Worm (Caenorhabditis elegans) whole organism, L2 larva: Measurements from ENCODE around the gene sut-2.

Experiments
- C34F6.9 ChIP-seq: fragments of 150-350 bp; optimal IDR thresholded peaks from 2 replicates; lab custom pipeline; 2014; ENCODE audit warnings: missing biosample characterization, missing genetic modification characterization
- F13H6.1 ChIP-seq: sonication (generic microtip); optimal IDR thresholded peaks from 2 replicates; lab custom pipeline; 2016; ENCODE audit warnings: missing genetic modification characterization, missing compliant biosample characterization
- Y55F3AM.14 ChIP-seq: fragments of 200-800 bp; sonication (Bioruptor generic); optimal IDR thresholded peaks from 2 replicates; lab custom pipeline; 2018; ENCODE audit warnings: mild to moderate bottlenecking, missing genetic modification characterization, missing compliant biosample characterization
- alr-1 ChIP-seq: fragments of 150-350 bp; optimal IDR thresholded peaks from 2 replicates; lab custom pipeline; 2014; ENCODE audit warnings: missing biosample characterization, missing genetic modification characterization
- aly-2 ChIP-seq: fragments of 150-350 bp; optimal IDR thresholded peaks from 2 replicates; lab custom pipeline; 2014; ENCODE audit warnings: missing biosample characterization, missing genetic modification characterization
- ama-1 ChIP-seq: fragments of 150-350 bp; optimal IDR thresholded peaks from 2 replicates; lab custom pipeline; 2018; ENCODE audit warnings: inconsistent platforms
- blmp-1 ChIP-seq: sonication (generic microtip); optimal IDR thresholded peaks from 2 replicates; lab custom pipeline; 2017; ENCODE audit warnings: missing genetic modification characterization, mild to moderate bottlenecking, missing compliant biosample characterization, antibody characterized with exemption, moderate library complexity; ENCODE audit not compliant: insufficient read depth
- ceh-16 ChIP-seq: fragments of 150-350 bp; optimal IDR thresholded peaks from 2 replicates; lab custom pipeline; 2014; ENCODE audit warnings: missing biosample characterization, missing genetic modification characterization
- crh-2 ChIP-seq: sonication (generic microtip); optimal IDR thresholded peaks from 2 replicates; lab custom pipeline; 2017; ENCODE audit warnings: missing biosample characterization, missing genetic modification characterization
- dmd-4 ChIP-seq: sonication (generic microtip); optimal IDR thresholded peaks from 2 replicates; lab custom pipeline; 2017; ENCODE audit warnings: missing biosample characterization, missing genetic modification characterization
- egl-27 ChIP-seq: sonication (generic microtip); optimal IDR thresholded peaks from 3 replicates; lab custom pipeline; 2017; ENCODE audit warnings: missing biosample characterization, missing genetic modification reagents, missing genetic modification characterization
- elt-1 ChIP-seq: fragments of 150-350 bp; optimal IDR thresholded peaks from 2 replicates; lab custom pipeline; 2014; ENCODE audit warnings: missing biosample characterization, missing genetic modification characterization
- fos-1 ChIP-seq: fragments of 150-350 bp; optimal IDR thresholded peaks from 2 replicates; lab custom pipeline; 2014; ENCODE audit warnings: missing biosample characterization, missing genetic modification characterization
- gmeb-1 ChIP-seq: fragments of 150-350 bp; optimal IDR thresholded peaks from 2 replicates; lab custom pipeline; 2014; ENCODE audit warnings: missing biosample characterization, missing genetic modification characterization
- lin-11 ChIP-seq: fragments of 150-350 bp; sonication (generic microtip); optimal IDR thresholded peaks from 2 replicates; lab custom pipeline; 2014; ENCODE audit warnings: missing biosample characterization, missing genetic modification characterization, inconsistent platforms, mixed read lengths
- lin-13 ChIP-seq: fragments of 150-350 bp; optimal IDR thresholded peaks from 2 replicates; lab custom pipeline; 2014; ENCODE audit warnings: missing biosample characterization, missing genetic modification reagents, missing genetic modification characterization
- lin-39 ChIP-seq: fragments of 150-350 bp; optimal IDR thresholded peaks from 2 replicates; lab custom pipeline; 2014; ENCODE audit warnings: missing biosample characterization, missing genetic modification reagents, missing genetic modification characterization
- lsy-2 ChIP-seq, 2 experiments: fragments of 150-350 bp in 1 of 2; sonication (generic microtip) in 1 of 2; optimal IDR thresholded peaks; 2 replicates each; lab custom pipeline; 2014 to 2017; ENCODE audit warnings: missing biosample characterization in 2 of 2, missing genetic modification characterization in 2 of 2
- mab-5 ChIP-seq: fragments of 150-350 bp; optimal IDR thresholded peaks from 2 replicates; lab custom pipeline; 2014; ENCODE audit warnings: missing biosample characterization, missing genetic modification characterization
- mbf-1 ChIP-seq: sonication (generic microtip); optimal IDR thresholded peaks from 2 replicates; lab custom pipeline; 2017; ENCODE audit warnings: missing biosample characterization, missing genetic modification characterization
- mdl-1 ChIP-seq, 2 experiments: fragments of 150-350 bp in 1 of 2; sonication (generic microtip) in 1 of 2; optimal IDR thresholded peaks; 2 replicates each; lab custom pipeline; 2017; ENCODE audit warnings: missing biosample characterization in 2 of 2, missing genetic modification characterization in 2 of 2
- nhr-10 ChIP-seq: sonication (generic microtip); optimal IDR thresholded peaks from 2 replicates; lab custom pipeline; 2017; ENCODE audit warnings: missing biosample characterization, missing genetic modification characterization
- nhr-11 ChIP-seq: fragments of 150-350 bp; optimal IDR thresholded peaks from 2 replicates; lab custom pipeline; 2014; ENCODE audit warnings: missing biosample characterization, missing genetic modification characterization
- nhr-129 ChIP-seq: fragments of 150-350 bp; optimal IDR thresholded peaks from 2 replicates; lab custom pipeline; 2014; ENCODE audit warnings: missing biosample characterization, missing genetic modification characterization
- nhr-21 ChIP-seq: fragments of 150-350 bp; optimal IDR thresholded peaks from 2 replicates; lab custom pipeline; 2014; ENCODE audit warnings: missing biosample characterization, missing genetic modification characterization
- nhr-23 ChIP-seq: fragments of 150-350 bp; optimal IDR thresholded peaks from 2 replicates; lab custom pipeline; 2014; ENCODE audit warnings: missing biosample characterization, missing genetic modification reagents, missing genetic modification characterization
- nhr-237 ChIP-seq: fragments of 150-350 bp; optimal IDR thresholded peaks from 2 replicates; lab custom pipeline; 2014; ENCODE audit warnings: missing biosample characterization, missing genetic modification characterization
- nhr-25 ChIP-seq: fragments of 150-350 bp; sonication (generic microtip); optimal IDR thresholded peaks from 3 replicates; lab custom pipeline; 2014; ENCODE audit warnings: missing biosample characterization, missing genetic modification characterization
- nhr-6 ChIP-seq: fragments of 150-350 bp; optimal IDR thresholded peaks from 2 replicates; lab custom pipeline; 2014; ENCODE audit warnings: missing biosample characterization, missing genetic modification characterization
- nhr-77 ChIP-seq: fragments of 150-350 bp; optimal IDR thresholded peaks from 2 replicates; lab custom pipeline; 2014; ENCODE audit warnings: missing biosample characterization, missing genetic modification characterization
- sem-4 ChIP-seq: fragments of 150-350 bp; optimal IDR thresholded peaks from 2 replicates; lab custom pipeline; 2014; ENCODE audit warnings: missing biosample characterization, missing genetic modification reagents, missing genetic modification characterization
- skn-1 ChIP-seq: sonication (generic microtip); optimal IDR thresholded peaks from 2 replicates; lab custom pipeline; 2017; ENCODE audit warnings: missing biosample characterization, missing genetic modification characterization
- sma-3 ChIP-seq: sonication (generic microtip); optimal IDR thresholded peaks from 2 replicates; lab custom pipeline; 2016; ENCODE audit warnings: missing genetic modification reagents, missing genetic modification characterization, missing compliant biosample characterization
- sma-9 ChIP-seq, 2 experiments: fragments of 150-350 bp in 1 of 2; sonication (generic microtip) in 1 of 2; optimal IDR thresholded peaks; 2 replicates each; lab custom pipeline; 2014 to 2016; ENCODE audit warnings: missing genetic modification characterization in 2 of 2, mild to moderate bottlenecking in 1 of 2, missing biosample characterization in 1 of 2, missing compliant biosample characterization in 1 of 2, missing genetic modification reagents in 1 of 2, moderate library complexity in 1 of 2
- unc-55 ChIP-seq: fragments of 150-350 bp; sonication (generic microtip); optimal IDR thresholded peaks from 3 replicates; lab custom pipeline; 2014; ENCODE audit warnings: missing biosample characterization, missing genetic modification reagents, missing genetic modification characterization
- unc-62 ChIP-seq: fragments of 150-350 bp; optimal IDR thresholded peaks from 2 replicates; lab custom pipeline; 2014; ENCODE audit warnings: missing biosample characterization, missing genetic modification reagents, missing genetic modification characterization

Gene sut-2

ce11 chrV:4569999-4570627 lies at the start of gene sut-2:
sut-2 (minus strand) TSS chrV:4570049.
- TF ChIP-seq ama-1 (lab: Kevin White, UChicago) (peak; percentile 10), nhr-129 (tag; lab: Kevin White, UChicago) (peak; percentile 4), lsy-2 (tag; optimal IDR thresholded peaks at IDR 0.05; lab: Kevin White, UChicago) (peak; percentile 27 to 61), C34F6.9 (peak; percentile 85), ceh-16 (no peak), unc-55 (GFP tag; lab: Kevin White, UChicago) (peak; percentile 75), gmeb-1 (peak; percentile 13), blmp-1 (tag; lab: Kevin White, UChicago) (no peak), nhr-237 (tag; lab: Kevin White, UChicago) (no peak), nhr-11 (tag; lab: Kevin White, UChicago) (no peak), F13H6.1 (no peak)

DNA sequence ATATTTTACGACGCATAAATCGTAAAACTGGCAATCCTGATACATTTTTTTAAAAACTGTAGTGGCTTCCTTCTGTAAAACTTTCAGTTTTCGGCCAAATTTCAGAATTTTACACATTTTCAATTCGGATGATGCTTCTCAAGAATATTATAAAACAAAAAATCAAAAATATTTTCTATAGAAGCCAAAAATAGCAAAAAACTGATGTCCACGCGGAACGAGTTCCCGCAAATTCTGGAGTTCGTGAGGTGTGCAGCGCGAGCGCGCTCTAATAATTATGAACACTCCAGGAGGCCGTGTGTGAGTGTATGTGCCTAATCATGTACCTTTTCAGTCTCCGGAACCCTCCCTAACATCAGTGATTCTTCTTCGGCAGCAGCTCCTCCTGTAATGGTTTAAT lies 47.4 kb upstream of the sut-2 start, which contains the start of gene sumv-2:
TSS of gene sumv-2 (plus strand) at position 301 of the 400 bp plus-strand sequence.
- TF ChIP-seq nhr-77 = no peak
- TF ChIP-seq elt-1 = no peak
- no peak for TF ChIP-seq nhr-23 (tag; lab: Kevin White, UChicago)
- no peak for TF ChIP-seq nhr-21 (tag; lab: Kevin White, UChicago)
- no peak for TF ChIP-seq ceh-16
- no peak for TF ChIP-seq egl-27 (tag; lab: Kevin White, UChicago)
- TF ChIP-seq mbf-1 = no peak
- no peak for TF ChIP-seq C34F6.9
- no peak for TF ChIP-seq nhr-237 (tag; lab: Kevin White, UChicago)
- no peak for TF ChIP-seq nhr-129 (tag; lab: Kevin White, UChicago)
- TF ChIP-seq sem-4 = no peak
- TF ChIP-seq sma-3 (GFP tag; lab: Kevin White, UChicago) = no peak
- no peak for TF ChIP-seq fos-1 (tag; lab: Kevin White, UChicago)
- TF ChIP-seq sma-9 (GFP tag; optimal IDR thresholded peaks at IDR 0.05; lab: Kevin White, UChicago) = no peak
- TF ChIP-seq sma-9 (tag; optimal IDR thresholded peaks at IDR 0.05; lab: Kevin White, UChicago) = no peak
- TF ChIP-seq skn-1 (tag; lab: Kevin White, UChicago) = no peak
- TF ChIP-seq lsy-2 (tag; optimal IDR thresholded peaks at IDR 0.05; lab: Kevin White, UChicago) = no peak
- TF ChIP-seq Y55F3AM.14 (GFP tag; lab: Kevin White, UChicago) = no peak
- no peak for TF ChIP-seq dmd-4
- TF ChIP-seq lin-39 (tag; lab: Kevin White, UChicago) = no peak

DNA sequence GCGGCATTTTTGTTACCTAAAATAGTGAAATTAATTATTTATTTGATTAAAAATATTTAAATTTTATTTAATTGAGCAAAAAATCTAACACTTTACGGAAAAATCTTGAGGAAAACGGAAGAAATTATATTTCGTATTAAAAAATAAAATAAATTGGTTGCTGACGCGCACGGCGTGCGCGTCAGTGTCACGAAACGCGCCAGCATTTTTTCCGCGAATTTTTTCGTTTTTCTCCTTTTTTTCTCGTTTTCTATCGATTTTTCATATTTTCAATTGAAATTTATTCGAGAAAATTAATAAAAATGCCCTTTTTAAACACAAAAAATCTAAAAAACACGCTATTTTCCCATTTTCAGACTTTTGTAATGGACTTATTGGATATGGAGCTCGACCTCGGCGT lies 46.0 kb upstream of the sut-2 start, which contains the start of the genes Y61A9LA.10 and F54D11.4:
TSS of gene Y61A9LA.10 (minus strand) at position 16 of the 400 bp plus-strand sequence.
TSS of gene F54D11.4 (plus strand) at position 350 of the 400 bp plus-strand sequence.
- no peak for TF ChIP-seq nhr-237 (tag; lab: Kevin White, UChicago)
- peak; percentile 41 for TF ChIP-seq lin-11 (tag; lab: Kevin White, UChicago)
- peak; percentile 2 for TF ChIP-seq sem-4
- no peak for TF ChIP-seq aly-2
- no peak for TF ChIP-seq nhr-6 (tag; lab: Kevin White, UChicago)
- TF ChIP-seq nhr-10 (tag; lab: Kevin White, UChicago) = no peak
- TF ChIP-seq gmeb-1 = peak; percentile 71
- TF ChIP-seq nhr-11 (tag; lab: Kevin White, UChicago) = no peak
- peak; percentile 36 for TF ChIP-seq F13H6.1
- TF ChIP-seq blmp-1 (tag; lab: Kevin White, UChicago) = no peak
- TF ChIP-seq mab-5 (tag; lab: Kevin White, UChicago) = no peak
- no peak for TF ChIP-seq mbf-1
- TF ChIP-seq lin-13 (GFP tag; lab: Kevin White, UChicago) = peak; percentile 29
- peak; percentile 81 for TF ChIP-seq C34F6.9
- no peak for TF ChIP-seq skn-1 (tag; lab: Kevin White, UChicago)
- TF ChIP-seq alr-1 (tag; lab: Kevin White, UChicago) = no peak
- TF ChIP-seq Y55F3AM.14 (GFP tag; lab: Kevin White, UChicago) = no peak
- TF ChIP-seq nhr-25 = peak; percentile 62
- peak; percentile 53 for TF ChIP-seq crh-2 (tag; lab: Kevin White, UChicago)
- TF ChIP-seq unc-55 (GFP tag; lab: Kevin White, UChicago) = peak; percentile 64
- TF ChIP-seq lsy-2 (tag; optimal IDR thresholded peaks at IDR 0.05; lab: Kevin White, UChicago) = peak; percentile 67 to 83
- TF ChIP-seq fos-1 (tag; lab: Kevin White, UChicago) = peak; percentile 20
- TF ChIP-seq egl-27 (tag; lab: Kevin White, UChicago) = peak; percentile 37
- no peak for TF ChIP-seq nhr-23 (tag; lab: Kevin White, UChicago)
- TF ChIP-seq nhr-77 = peak; percentile 22
- TF ChIP-seq unc-62 = no peak
- TF ChIP-seq sma-3 (GFP tag; lab: Kevin White, UChicago) = no peak
- no peak for TF ChIP-seq mdl-1 (tag; optimal IDR thresholded peaks at IDR 0.05; lab: Kevin White, UChicago)
- no peak for TF ChIP-seq nhr-129 (tag; lab: Kevin White, UChicago)
